Fruit fly (Drosophila melanogaster): ENCODE results near the gene CG15638.

DNA sequence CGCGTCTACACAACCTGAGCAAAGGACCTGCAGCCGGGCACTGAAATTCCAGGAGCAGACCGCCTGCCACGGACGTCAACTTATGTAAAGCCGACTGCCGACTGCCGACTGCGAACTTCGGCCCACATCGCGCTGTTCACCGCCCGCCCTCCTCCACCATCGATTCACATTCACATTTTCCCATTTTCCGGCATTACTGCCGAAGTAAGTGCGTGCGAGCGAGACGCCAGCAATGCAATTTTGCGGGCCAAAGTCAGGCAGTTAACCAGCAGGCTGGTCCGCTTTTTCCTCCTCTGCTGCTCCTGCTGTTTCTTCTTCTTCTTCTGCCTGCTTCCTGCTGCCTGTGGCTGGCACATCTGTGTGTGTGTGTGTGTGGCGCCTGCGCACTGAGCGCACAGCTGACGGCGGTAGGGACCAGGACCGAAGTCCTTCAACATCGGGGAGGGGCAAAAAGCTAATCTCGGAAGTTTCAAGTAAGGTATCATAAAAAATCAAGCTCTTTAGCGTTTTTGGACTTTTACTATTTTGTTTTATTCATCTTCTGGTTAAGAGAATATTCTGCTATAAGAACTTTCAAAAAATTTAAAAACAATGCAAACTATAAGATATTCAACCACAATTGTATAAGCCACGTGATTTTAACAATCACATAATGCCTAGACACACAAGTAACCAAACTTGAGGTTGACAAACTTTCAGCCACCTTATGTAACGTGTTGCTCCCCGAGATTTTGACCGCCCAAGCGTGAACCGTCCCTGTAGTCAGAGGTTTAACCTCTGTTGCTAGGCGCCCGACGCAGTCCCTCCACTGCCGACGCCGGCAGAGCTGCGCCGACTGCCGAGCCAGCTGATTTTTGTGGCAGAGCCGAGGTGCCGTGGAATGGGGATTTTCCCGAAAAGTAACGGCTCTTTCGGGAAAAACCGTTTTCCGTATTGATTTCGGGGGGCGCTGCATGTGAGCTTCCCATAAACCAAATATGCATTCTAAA is 12.5 kb upstream of the CG15638 start:
- peak; percentile 59 for TF ChIP-seq CG4496 (GFP tag; IDR thresholded peaks at IDR 0.05)
- no peak; the same call in 1 of the 2 replicates for TF ChIP-seq Ets98B (GFP tag; IDR thresholded peaks at IDR 0.05)

Data from whole organism, pupa.